Worm (Caenorhabditis elegans) whole organism, L4/young adult: ENCODE results near the gene C05C12.6.
"Not testable (repeated sequence)": the region's sequence is repeated elsewhere in the genome, so short reads cannot be mapped to it uniquely, and the experiment has no call there.

Experiments
- W03F9.2 ChIP-seq: fragments of 150-350 bp; optimal IDR thresholded peaks from 2 replicates; lab custom pipeline; 2014; ENCODE audit warnings: missing biosample characterization, missing genetic modification characterization
- dao-5 ChIP-seq: sonication (generic microtip); optimal IDR thresholded peaks from 2 replicates; lab custom pipeline; 2016; ENCODE audit warnings: missing genotype, missing genetic modification characterization, moderate library complexity, missing compliant biosample characterization
- him-1 ChIP-seq: sonication (generic microtip); optimal IDR thresholded peaks from 2 replicates; lab custom pipeline; 2016; ENCODE audit warnings: missing genotype, missing genetic modification reagents, missing genetic modification characterization, missing compliant biosample characterization

C05C12.6 gene

DNA sequence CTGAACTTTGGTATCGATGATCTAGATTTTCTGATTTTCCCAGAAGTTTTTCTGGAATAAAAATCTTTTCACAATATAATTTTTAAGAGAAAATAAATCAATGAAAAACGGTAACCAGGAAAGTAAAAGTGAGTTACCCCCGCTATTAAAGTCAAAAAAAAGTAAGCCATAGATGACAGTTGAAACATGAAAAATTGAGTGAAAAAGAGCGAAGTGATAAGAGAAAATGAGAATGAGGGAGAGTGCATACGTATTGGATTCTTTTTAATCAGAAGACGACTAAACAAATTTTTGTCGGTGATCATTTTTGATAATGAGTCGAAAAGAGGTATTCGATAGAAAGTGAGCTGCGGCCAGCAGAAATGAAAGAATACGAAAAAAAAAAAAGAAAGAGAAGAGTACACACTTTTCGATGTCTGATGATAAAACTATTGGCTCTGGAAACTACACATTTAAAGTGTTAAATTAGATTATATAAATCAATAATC is 18.3 kb upstream of the C05C12.6 start, which contains the start of gene gtl-1:
Gene gtl-1, minus strand, starts transcription at position 51 of the 488 bp plus-strand sequence.
- no peak for TF ChIP-seq him-1 (tag; lab: Kevin White, UChicago)
- TF ChIP-seq W03F9.2 (tag; lab: Kevin White, UChicago), result no peak
- no peak for TF ChIP-seq dao-5 (tag; lab: Kevin White, UChicago)

DNA sequence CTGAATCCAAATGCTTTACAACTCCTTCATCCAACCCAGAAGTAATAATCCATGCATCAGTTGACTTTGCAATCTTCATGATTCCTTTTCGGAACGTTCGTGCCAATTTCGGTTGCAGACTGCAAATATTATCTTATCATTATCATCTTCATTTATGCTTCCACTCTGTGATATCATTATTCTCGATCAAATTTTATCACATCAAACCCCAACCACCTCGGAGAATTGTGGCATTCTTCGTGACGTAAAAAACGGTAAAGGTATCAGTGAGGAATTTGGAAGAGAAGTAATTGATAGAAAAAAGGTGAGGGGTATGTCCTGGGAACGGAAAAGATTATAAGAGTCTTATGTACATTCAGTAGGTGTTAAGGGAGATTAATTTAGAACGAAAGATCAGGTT is 16.2 kb upstream of the C05C12.6 start:
- TF ChIP-seq dao-5 (tag; lab: Kevin White, UChicago), result no peak
- TF ChIP-seq him-1 (tag; lab: Kevin White, UChicago), result no peak
- no peak for TF ChIP-seq W03F9.2 (tag; lab: Kevin White, UChicago)

DNA sequence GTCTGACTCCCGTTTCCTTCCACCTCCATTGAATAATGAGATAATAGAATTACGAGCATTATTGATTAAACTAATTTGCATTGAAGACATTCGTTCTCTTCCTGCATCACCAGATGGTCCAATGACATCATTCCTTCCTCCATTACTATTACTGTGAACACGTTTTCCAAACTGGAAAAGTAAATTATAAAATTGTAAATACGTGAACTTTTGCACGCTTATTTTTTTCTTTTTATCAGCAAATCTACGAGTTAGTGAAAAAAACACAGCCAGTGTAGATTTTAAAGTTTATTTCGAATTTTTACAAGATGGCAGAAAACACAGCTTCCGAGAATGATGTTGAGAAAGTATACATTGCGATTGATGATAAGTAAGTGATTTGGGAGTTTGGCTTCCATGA is 12.4 kb upstream of the C05C12.6 start, which contains the start of gene C05C12.1:
Gene C05C12.1, plus strand, starts transcription at position 301 of the 400 bp plus-strand sequence.
- TF ChIP-seq W03F9.2, dao-5, him-1 (tag; lab: Kevin White, UChicago): not testable (repeated sequence)

DNA sequence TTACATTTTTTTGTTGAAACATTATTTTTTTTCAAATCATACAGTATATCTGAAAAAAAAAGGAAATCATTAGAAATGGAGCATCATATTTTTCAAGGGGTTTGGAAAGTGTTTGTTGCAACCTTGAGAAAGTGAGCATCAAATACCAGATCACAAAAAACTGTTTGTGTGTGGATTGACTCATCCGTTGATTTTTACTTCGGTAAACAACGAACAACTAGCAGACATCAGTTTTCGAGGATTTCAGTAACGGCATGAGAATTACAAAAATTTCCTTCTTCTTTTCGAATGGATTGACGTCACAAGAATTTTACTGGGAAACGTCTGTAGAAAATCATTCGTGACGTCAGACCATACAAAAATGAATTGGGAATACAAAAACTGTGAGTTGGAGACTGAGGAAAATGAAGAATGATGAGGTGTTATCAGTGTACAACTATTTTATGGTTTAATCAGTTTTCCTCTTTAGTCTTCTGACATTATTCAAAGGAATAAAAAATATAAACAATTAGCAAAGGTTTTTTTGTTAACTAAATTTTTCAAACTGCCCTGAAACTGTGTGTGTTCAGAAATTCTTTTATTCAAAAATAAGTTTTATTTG is 6.9 kb upstream of the C05C12.6 start, which contains the start of gene C05C12.4:
Gene C05C12.4, minus strand, starts transcription at position 51 of the 601 bp plus-strand sequence.
- TF ChIP-seq dao-5 (tag; lab: Kevin White, UChicago), result no peak
- TF ChIP-seq W03F9.2 (tag; lab: Kevin White, UChicago), result no peak

DNA sequence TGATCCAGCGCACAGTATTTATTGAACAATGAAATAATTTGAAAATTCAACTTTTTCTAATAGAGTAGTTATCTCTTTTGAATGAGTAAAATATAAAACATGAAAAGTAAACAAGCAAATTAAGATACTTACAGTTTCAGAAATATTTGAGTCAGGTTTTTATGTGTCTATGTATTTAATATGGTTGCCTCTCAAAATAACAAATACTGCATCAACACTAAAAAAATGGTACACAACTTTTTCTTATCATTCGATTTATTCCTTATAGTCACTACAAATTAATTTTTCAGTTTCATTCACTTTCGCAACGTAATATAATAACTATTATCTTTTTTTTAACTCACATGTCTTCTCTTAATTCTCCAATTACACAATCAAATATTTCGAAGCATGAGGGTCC is 6.2 kb upstream of the C05C12.6 start:
- TF ChIP-seq dao-5 (tag; lab: Kevin White, UChicago) (no peak), W03F9.2 (tag; lab: Kevin White, UChicago) (no peak), him-1 (tag; lab: Kevin White, UChicago) (no peak)

DNA sequence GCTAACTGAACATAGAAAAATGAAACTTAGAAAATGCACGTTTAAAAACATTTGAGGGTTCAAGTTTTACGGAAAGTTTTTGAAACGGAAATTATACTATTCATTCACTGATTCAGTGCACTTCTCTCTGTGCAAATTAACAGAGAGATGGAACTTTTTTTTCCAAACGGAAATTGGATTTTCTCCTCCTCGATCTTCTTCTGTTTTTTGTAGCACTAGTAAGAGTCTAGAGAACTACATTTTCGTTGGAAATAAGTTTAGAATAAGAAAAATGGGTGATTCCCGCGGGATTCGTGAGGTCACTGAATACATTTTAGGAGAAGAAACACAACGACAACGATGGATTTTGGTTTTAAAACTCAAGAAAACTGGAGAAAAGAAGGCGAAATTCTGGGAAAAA is 5.5 kb downstream of the C05C12.6 start:
- no peak for TF ChIP-seq dao-5 (tag; lab: Kevin White, UChicago)
- no peak for TF ChIP-seq him-1 (tag; lab: Kevin White, UChicago)
- TF ChIP-seq W03F9.2 (tag; lab: Kevin White, UChicago), result no peak

DNA sequence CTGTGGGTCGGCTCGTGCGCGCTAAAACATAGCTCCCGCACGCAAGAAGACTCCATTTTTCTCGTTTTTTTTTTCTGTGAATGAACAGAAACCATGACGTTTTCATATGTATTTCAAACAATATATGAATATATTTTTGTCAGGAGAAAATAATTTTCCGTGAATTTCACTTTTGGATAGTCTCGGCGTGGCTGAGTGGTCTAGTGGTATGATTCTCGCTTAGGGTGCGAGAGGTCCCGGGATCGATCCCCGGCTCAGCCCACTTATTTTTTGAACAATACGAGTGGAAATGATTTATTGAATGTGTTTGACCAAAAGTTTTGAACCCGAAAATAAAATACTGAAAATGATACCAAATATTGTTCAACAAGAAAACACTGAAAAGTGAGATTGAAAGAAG is 9.9 kb downstream of the C05C12.6 start:
- TF ChIP-seq him-1 (tag; lab: Kevin White, UChicago) (no peak), dao-5 (tag; lab: Kevin White, UChicago) (no peak), W03F9.2 (tag; lab: Kevin White, UChicago) (no peak)

DNA sequence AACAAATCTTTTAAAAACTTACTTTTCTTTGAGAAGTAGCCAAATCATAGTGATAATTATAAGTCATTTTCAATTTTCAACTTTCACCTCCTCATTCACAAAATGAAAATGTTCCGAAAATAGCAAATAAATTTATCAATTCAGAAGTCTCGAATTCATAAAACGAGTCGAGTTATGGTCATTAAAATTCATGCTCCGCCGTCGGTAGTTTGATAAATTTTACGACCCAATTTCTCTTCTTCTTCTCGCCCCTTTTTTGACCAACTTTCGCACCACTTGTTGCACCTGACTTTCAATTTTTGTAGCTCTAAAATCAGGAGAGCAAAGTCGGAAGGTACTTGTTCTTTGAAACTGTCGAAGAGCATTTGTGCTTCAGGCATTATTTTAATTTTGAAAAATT is 11.2 kb downstream of the C05C12.6 start, which contains the start of gene best-7:
Gene best-7, minus strand, starts transcription at position 239 of the 400 bp plus-strand sequence.
- TF ChIP-seq him-1 (tag; lab: Kevin White, UChicago), result no peak
- TF ChIP-seq W03F9.2 (tag; lab: Kevin White, UChicago), result no peak
- no peak for TF ChIP-seq dao-5 (tag; lab: Kevin White, UChicago)

DNA sequence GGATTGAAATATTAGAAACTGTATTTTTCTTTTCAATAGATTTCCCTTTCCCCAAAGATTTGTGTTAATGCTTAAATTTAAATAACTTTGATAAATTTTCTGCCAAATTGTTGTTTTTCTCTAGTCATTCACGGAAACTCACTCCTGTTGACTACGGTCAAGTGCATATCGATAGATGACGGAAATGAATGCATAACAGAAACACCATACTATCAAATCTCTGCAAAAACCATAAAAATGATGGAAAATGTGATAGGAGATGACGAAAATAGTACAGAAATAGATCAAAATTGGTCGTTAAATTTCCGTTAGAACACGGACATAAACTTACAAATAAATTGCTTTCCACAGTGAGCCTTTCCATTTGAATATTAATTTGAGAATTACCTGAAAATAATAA is 12.3 kb downstream of the C05C12.6 start:
- TF ChIP-seq him-1 (tag; lab: Kevin White, UChicago) (no peak), W03F9.2 (tag; lab: Kevin White, UChicago) (no peak), dao-5 (tag; lab: Kevin White, UChicago) (no peak)

DNA sequence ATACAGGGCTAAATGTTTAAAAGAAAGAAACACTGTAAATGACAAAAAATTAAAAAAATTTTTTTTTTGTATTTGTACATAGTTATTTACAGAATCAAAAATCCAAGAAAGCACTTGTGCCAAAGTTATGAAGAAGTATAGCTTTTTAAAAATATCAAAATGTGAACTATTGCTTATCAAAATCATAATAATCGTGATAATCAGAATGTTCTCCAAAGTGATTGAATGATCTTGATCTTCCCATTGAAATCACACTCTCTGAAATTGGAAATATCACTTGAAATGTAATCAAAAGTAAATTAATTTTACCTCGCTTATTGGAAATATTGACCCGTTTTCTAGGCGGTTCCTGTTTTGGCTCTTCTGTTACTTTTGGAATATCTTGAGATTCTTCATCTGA is 14.7 kb downstream of the C05C12.6 start:
- TF ChIP-seq him-1 (tag; lab: Kevin White, UChicago) (no peak), W03F9.2 (tag; lab: Kevin White, UChicago) (no peak), dao-5 (tag; lab: Kevin White, UChicago) (no peak)

DNA sequence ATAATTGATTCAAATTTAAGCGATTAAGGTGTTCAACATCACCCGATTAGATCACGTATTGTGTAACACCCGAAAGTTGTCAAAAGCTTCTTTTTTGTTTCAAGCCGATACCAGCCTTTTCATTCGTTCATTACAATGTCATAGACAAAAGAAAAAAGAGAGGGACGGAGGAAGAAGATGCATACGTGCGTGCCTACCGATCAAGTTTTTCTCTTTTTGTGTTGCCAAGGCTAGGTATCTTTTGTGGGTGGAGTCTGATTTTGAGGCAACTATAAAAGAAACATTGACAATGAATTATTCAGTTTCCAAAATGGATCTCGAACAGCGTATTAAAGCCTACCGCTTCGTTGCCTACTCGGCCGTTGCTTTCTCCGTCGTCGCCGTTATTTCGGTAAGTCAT is 16.1 kb downstream of the C05C12.6 start, which contains the start of gene col-125:
Gene col-125, plus strand, starts transcription at position 301 of the 400 bp plus-strand sequence.
- no peak for TF ChIP-seq dao-5 (tag; lab: Kevin White, UChicago)
- TF ChIP-seq him-1 (tag; lab: Kevin White, UChicago), result no peak
- TF ChIP-seq W03F9.2 (tag; lab: Kevin White, UChicago), result no peak

DNA sequence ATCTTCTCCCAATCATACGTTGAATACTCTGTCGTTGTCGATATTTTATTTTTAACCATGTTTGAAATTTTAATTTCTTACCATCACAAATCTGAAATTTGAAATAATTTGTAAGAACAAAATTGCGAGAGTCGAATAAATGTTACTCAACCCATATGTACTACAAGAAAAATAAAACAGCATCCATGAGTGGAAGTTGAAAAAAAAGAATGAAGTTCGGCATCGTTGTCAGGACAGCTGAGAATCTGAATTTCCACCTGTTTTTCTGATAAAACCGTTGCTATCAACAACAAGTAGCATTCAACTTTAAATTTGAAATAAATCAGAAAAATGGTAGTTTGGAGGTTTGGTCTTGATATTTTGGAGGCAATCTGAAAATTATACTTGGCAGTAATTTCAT is 17.4 kb downstream of the C05C12.6 start, which contains the start of gene C29F4.3:
Gene C29F4.3, minus strand, starts transcription at position 101 of the 400 bp plus-strand sequence.
- TF ChIP-seq W03F9.2 (tag; lab: Kevin White, UChicago) (no peak), him-1 (tag; lab: Kevin White, UChicago) (no peak), dao-5 (tag; lab: Kevin White, UChicago) (no peak)

DNA sequence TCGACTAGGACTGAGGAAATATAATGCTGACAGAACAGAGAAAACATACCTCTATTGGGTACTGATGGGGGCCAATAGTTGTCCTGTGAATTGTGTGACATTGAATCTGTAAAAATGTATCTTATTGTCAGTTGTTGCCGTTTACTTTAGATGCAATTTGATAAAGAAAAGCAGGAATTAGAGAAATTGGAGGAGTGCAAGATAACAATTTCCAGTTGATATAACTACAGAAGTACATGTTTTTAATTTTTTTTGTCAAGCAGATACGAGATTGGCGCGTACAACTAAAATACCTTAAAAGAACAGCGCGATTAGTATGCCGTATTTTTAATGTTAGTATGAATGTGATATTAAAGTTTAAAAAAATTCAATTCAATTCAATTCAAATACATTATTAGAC is 23.2 kb downstream of the C05C12.6 start, which contains the start of gene zip-6:
Gene zip-6, minus strand, starts transcription at position 101 of the 400 bp plus-strand sequence.
- no peak for TF ChIP-seq W03F9.2 (tag; lab: Kevin White, UChicago)
- no peak for TF ChIP-seq him-1 (tag; lab: Kevin White, UChicago)
- TF ChIP-seq dao-5 (tag; lab: Kevin White, UChicago), result no peak
